Worm (Caenorhabditis elegans): ENCODE results near the gene dsc-1.

DNA sequence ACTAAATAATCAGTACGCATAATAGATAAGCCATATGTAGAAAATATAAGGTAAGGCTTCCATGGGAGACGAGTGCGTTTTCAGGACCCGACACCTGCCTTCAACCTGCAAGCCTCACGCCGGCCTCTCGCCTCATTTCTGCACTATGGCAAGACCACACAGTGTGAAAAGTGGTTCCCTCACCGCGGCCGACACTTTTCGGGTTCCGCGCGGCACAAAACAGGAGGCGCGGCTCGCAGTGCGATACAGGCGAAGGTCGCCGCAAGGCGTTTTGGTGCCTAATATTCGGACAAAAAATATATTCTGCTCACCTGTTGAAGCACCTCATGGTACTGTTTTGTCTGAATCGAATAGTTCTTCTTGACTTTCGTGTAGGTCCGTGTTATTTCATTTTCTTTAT lies 35.5 kb upstream of the dsc-1 start:
- TF ChIP-seq him-1 (tag; optimal IDR thresholded peaks at IDR 0.05) (no peak), W03F9.2 (tag; optimal IDR thresholded peaks at IDR 0.05) (no peak), dao-5 (tag; optimal IDR thresholded peaks at IDR 0.05) (no peak)
